Worm (Caenorhabditis elegans): Measurements from ENCODE around the gene ham-1.
A peak's percentile ranks its signal among the peaks of the same experiment; 100 is the strongest.

ham-1 gene

ce11 chrIV:12594574-12594973 lies 52.6 kb downstream of the ham-1 start:
- TF ChIP-seq ceh-82 (tag; optimal IDR thresholded peaks at IDR 0.05) (no peak), snpc-4 (tag; optimal IDR thresholded peaks at IDR 0.05) (peak; percentile 52), egl-27 (tag; optimal IDR thresholded peaks at IDR 0.05) (peak; percentile 6), fkh-10 (GFP tag; optimal IDR thresholded peaks at IDR 0.05) (no peak), skn-1 (tag; optimal IDR thresholded peaks at IDR 0.05) (peak; percentile 7), ztf-11 (tag; optimal IDR thresholded peaks at IDR 0.05) (no peak), pqm-1 (tag; optimal IDR thresholded peaks at IDR 0.05) (peak; percentile 26), nhr-25 (tag; optimal IDR thresholded peaks at IDR 0.05) (peak; percentile 11), lsy-12 (tag; optimal IDR thresholded peaks at IDR 0.05) (peak; percentile 53), fkh-2 (tag; optimal IDR thresholded peaks at IDR 0.05) (no peak), lin-39 (tag; optimal IDR thresholded peaks at IDR 0.05) (peak; percentile 60), ceh-28 (tag; optimal IDR thresholded peaks at IDR 0.05) (no peak), pha-4 (tag; optimal IDR thresholded peaks at IDR 0.05) (peak; percentile 73), unc-62 (GFP tag; optimal IDR thresholded peaks at IDR 0.05) (no peak), nhr-23 (tag; optimal IDR thresholded peaks at IDR 0.05) (peak; percentile 19), tbx-2 (tag; optimal IDR thresholded peaks at IDR 0.05) (peak; percentile 43), lin-15B (tag; optimal IDR thresholded peaks at IDR 0.05) (peak; percentile 46), nfya-1 (tag; optimal IDR thresholded peaks at IDR 0.05; ENCODE audit: insufficient read depth) (peak; percentile 83), hmg-11 (tag; optimal IDR thresholded peaks at IDR 0.05) (peak; percentile 91), ztf-4 (tag; optimal IDR thresholded peaks at IDR 0.05) (no peak), R02D3.7 (tag; optimal IDR thresholded peaks at IDR 0.05) (peak; percentile 31), jun-1 (tag; optimal IDR thresholded peaks at IDR 0.05) (peak; percentile 40), elt-2 (tag; optimal IDR thresholded peaks at IDR 0.05) (peak; percentile 62)

Measured in whole organism, L3 larva.